Worm (Caenorhabditis elegans): Measurements from ENCODE around the gene trh-1.

The trh-1 gene

ce11 chrIV:17368292-17368691, at the start of gene trh-1:
TSS of gene trh-1 (plus strand) at chrIV:17368592.
- TF ChIP-seq syd-9 (tag; optimal IDR thresholded peaks at IDR 0.05) = no peak
- TF ChIP-seq T23F11.4 (GFP tag; optimal IDR thresholded peaks at IDR 0.05) = no peak
- no peak for TF ChIP-seq nhr-232 (tag; optimal IDR thresholded peaks at IDR 0.05)
- no peak for TF ChIP-seq pag-3 (tag; optimal IDR thresholded peaks at IDR 0.05; ENCODE audit: borderline replicate concordance)

- TF ChIP-seq C08G9.2 (tag; optimal IDR thresholded peaks at IDR 0.05) (no peak), elt-2 (tag; optimal IDR thresholded peaks at IDR 0.05) (no peak), ceh-34 (tag; optimal IDR thresholded peaks at IDR 0.05) (no peak), ceh-14 (tag; optimal IDR thresholded peaks at IDR 0.05) (no peak), ceh-6 (GFP tag; optimal IDR thresholded peaks at IDR 0.05) (no peak), ceh-9 (tag; optimal IDR thresholded peaks at IDR 0.05) (no peak), ceh-22 (tag; optimal IDR thresholded peaks at IDR 0.05) (no peak), unc-86 (tag; optimal IDR thresholded peaks at IDR 0.05) (no peak), ttx-3 (tag; optimal IDR thresholded peaks at IDR 0.05) (no peak), elt-4 (tag; optimal IDR thresholded peaks at IDR 0.05) (no peak), pag-3 (tag; optimal IDR thresholded peaks at IDR 0.05; ENCODE audit: borderline replicate concordance) (no peak), hlh-15 (tag; optimal IDR thresholded peaks at IDR 0.05) (no peak), nfya-1 (tag; optimal IDR thresholded peaks at IDR 0.05) (no peak), pax-1 (tag; optimal IDR thresholded peaks at IDR 0.05) (no peak), pqm-1 (tag; optimal IDR thresholded peaks at IDR 0.05) (no peak), hlh-6 (tag; optimal IDR thresholded peaks at IDR 0.05) (no peak), ceh-31 (tag; optimal IDR thresholded peaks at IDR 0.05) (no peak), zip-5 (tag; optimal IDR thresholded peaks at IDR 0.05) (no peak)
Observed at ce11 chrIV:17320445-17320844, 47.9 kb upstream of the trh-1 start, which contains the start of gene C49C3.4. TSS of gene C49C3.4 (plus strand) at chrIV:17320795.

- TF ChIP-seq npax-4 (tag; optimal IDR thresholded peaks at IDR 0.05) (no peak), ceh-31 (tag; optimal IDR thresholded peaks at IDR 0.05) (peak; percentile 3), unc-42 (tag; optimal IDR thresholded peaks at IDR 0.05) (peak; percentile 73), T23F11.4 (GFP tag; optimal IDR thresholded peaks at IDR 0.05) (no peak), pat-9 (tag; optimal IDR thresholded peaks at IDR 0.05) (no peak), nfya-1 (tag; optimal IDR thresholded peaks at IDR 0.05) (no peak), K09A11.1 (tag; optimal IDR thresholded peaks at IDR 0.05; ENCODE audit: insufficient read depth) (no peak), hlh-6 (tag; optimal IDR thresholded peaks at IDR 0.05) (no peak), pag-3 (tag; optimal IDR thresholded peaks at IDR 0.05; ENCODE audit: borderline replicate concordance) (no peak), ceh-48 (tag; optimal IDR thresholded peaks at IDR 0.05) (peak; percentile 88)
Observed at ce11 chrIV:17328834-17329233, 39.6 kb upstream of the trh-1 start, which contains the start of gene ceh-88. TSS of gene ceh-88 (plus strand) at chrIV:17329188.

ce11 chrIV:17331100-17331577, 37.3 kb upstream of the trh-1 start, which contains the start of gene C49C3.6:
TSS of gene C49C3.6 (plus strand) at chrIV:17331527.
- TF ChIP-seq unc-42 (tag; optimal IDR thresholded peaks at IDR 0.05) = peak; percentile 62
- no peak for TF ChIP-seq pat-9 (tag; optimal IDR thresholded peaks at IDR 0.05)

- TF ChIP-seq K02D7.2 (tag; optimal IDR thresholded peaks at IDR 0.05) (no peak), sox-2 (GFP tag; IDR thresholded peaks at IDR 0.05) (no peak), nhr-11 (tag; optimal IDR thresholded peaks at IDR 0.05) (no peak), fkh-6 (tag; optimal IDR thresholded peaks at IDR 0.05) (no peak), K09A11.1 (tag; optimal IDR thresholded peaks at IDR 0.05; ENCODE audit: insufficient read depth) (no peak), pat-9 (tag; optimal IDR thresholded peaks at IDR 0.05) (no peak), ceh-2 (tag; optimal IDR thresholded peaks at IDR 0.05) (no peak), sox-4 (tag; optimal IDR thresholded peaks at IDR 0.05) (no peak), T23F11.4 (GFP tag; optimal IDR thresholded peaks at IDR 0.05) (no peak), pha-4 (tag; optimal IDR thresholded peaks at IDR 0.05) (no peak), ceh-14 (tag; optimal IDR thresholded peaks at IDR 0.05) (no peak)
Observed at ce11 chrIV:17332261-17332660, 36.1 kb upstream of the trh-1 start, which contains the start of gene C49C3.7. TSS of gene C49C3.7 (plus strand) at chrIV:17332561.
